Fruit fly (Drosophila melanogaster): ENCODE measurements around the gene GluRIB.

The GluRIB gene

DNA sequence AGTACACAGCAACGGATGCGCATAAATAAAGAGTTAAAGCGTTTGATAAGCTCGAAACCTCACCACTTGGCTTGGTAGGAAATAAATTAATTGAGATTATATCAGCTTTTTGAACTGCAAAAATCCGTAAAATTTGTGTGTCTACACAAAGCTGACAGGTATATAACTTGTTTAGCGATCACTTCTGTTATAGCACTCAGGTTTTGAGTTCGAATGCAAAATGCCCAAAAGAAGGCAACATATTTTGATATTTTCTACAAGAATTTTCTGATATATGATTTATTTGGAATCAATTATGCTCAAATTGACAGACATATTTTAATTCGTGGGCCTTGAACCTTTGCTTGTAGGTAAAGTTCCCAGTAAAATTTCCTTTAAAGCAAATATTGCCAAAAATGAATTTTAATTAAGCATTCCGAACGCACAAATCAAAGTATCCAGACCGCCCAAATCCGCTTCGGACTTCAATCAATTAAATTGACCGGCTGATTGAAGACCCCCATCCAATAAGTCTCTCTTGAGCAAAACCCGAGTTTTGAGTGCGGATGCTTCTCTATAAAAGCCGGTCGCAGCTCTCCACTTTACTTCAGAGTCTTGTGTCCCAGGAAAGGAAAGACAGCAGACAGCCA is 40.4 kb upstream of the GluRIB start, which contains the start of gene CG4476 (continued):
- TF ChIP-seq schlank (tag; optimal IDR thresholded peaks at IDR 0.05): no peak
- 0 out of 2 replicates have a peak, but pooled peaks have one; percentile 13 for TF ChIP-seq Bgb (GFP tag; IDR thresholded peaks at IDR 0.05; ENCODE audit: partially characterized antibody)
- TF ChIP-seq Sox100B (GFP tag; optimal IDR thresholded peaks at IDR 0.05): no peak
- no peak for TF ChIP-seq psq (GFP tag; optimal IDR thresholded peaks at IDR 0.05)
- no peak for TF ChIP-seq emc (GFP tag; optimal IDR thresholded peaks at IDR 0.05)
- 0 out of 4 replicates have a peak, but pooled peaks have one; percentile 13 for TF ChIP-seq chinmo (GFP tag; IDR thresholded peaks at IDR 0.05; ENCODE audit: partially characterized antibody)
- no peak for TF ChIP-seq CG10147 (GFP tag; optimal IDR thresholded peaks at IDR 0.05)
- no peak for TF ChIP-seq B-H1 (GFP tag; IDR thresholded peaks at IDR 0.05)
- no peak for TF ChIP-seq abd-A (tag; optimal IDR thresholded peaks at IDR 0.05)
- no peak for TF ChIP-seq CG7987 (GFP tag; optimal IDR thresholded peaks at IDR 0.05)
- TF ChIP-seq CoRest (tag; optimal IDR thresholded peaks at IDR 0.05): peak; percentile 7
- no peak for TF ChIP-seq H15 (GFP tag; IDR thresholded peaks at IDR 0.05)
- no peak for TF ChIP-seq CG33213 (GFP tag; optimal IDR thresholded peaks at IDR 0.05)
- TF ChIP-seq Ets97D (GFP tag; optimal IDR thresholded peaks at IDR 0.05): peak; percentile 15
- peak; percentile 26; the same call in 1 of the 2 replicates for TF ChIP-seq E2f2 (GFP tag; IDR thresholded peaks at IDR 0.05)
- TF ChIP-seq da (GFP tag; optimal IDR thresholded peaks at IDR 0.05): no peak
- no peak for TF ChIP-seq CG2875 (GFP tag; optimal IDR thresholded peaks at IDR 0.05)
- no peak for TF ChIP-seq CG30020 (tag; optimal IDR thresholded peaks at IDR 0.05)
- TF ChIP-seq jigr1 (GFP tag; IDR thresholded peaks at IDR 0.05): no peak
- no peak for TF ChIP-seq CG14014 (GFP tag; IDR thresholded peaks at IDR 0.05)
- no peak for TF ChIP-seq HLH4C (GFP tag; IDR thresholded peaks at IDR 0.05; ENCODE audit: partially characterized antibody)
- no peak for TF ChIP-seq CG8089 (GFP tag; optimal IDR thresholded peaks at IDR 0.05)
- TF ChIP-seq crol (GFP tag; IDR thresholded peaks at IDR 0.05): no peak
- TF ChIP-seq CG6765 (GFP tag; optimal IDR thresholded peaks at IDR 0.05): no peak
- TF ChIP-seq hbn (GFP tag; IDR thresholded peaks at IDR 0.05; ENCODE audit: partially characterized antibody): no peak
- TF ChIP-seq CG6689 (GFP tag; IDR thresholded peaks at IDR 0.05): no peak
- TF ChIP-seq chm (GFP tag; IDR thresholded peaks at IDR 0.05): no peak
- TF ChIP-seq CG18011 (GFP tag; optimal IDR thresholded peaks at IDR 0.05): peak; percentile 99
- no peak for TF ChIP-seq dimm (GFP tag; IDR thresholded peaks at IDR 0.05)
- no peak for TF ChIP-seq CG4404 (GFP tag; IDR thresholded peaks at IDR 0.05)
- no peak for TF ChIP-seq fd3F (GFP tag; optimal IDR thresholded peaks at IDR 0.05)
- TF ChIP-seq CG13287 (GFP tag; IDR thresholded peaks at IDR 0.05; ENCODE audit: partially characterized antibody): peak; percentile 38; the same call in 1 of the 2 replicates
- TF ChIP-seq Ets65A (GFP tag): peak; percentile 89
- TF ChIP-seq CG14965 (GFP tag; optimal IDR thresholded peaks at IDR 0.05; ENCODE audit: borderline replicate concordance): no peak
- TF ChIP-seq Lhr (GFP tag; optimal IDR thresholded peaks at IDR 0.05): peak; percentile 15
- TF ChIP-seq CG1647 (GFP tag; optimal IDR thresholded peaks at IDR 0.05): no peak
- no peak for TF ChIP-seq dan (GFP tag; IDR thresholded peaks at IDR 0.05)
- no peak for TF ChIP-seq CG31441 (GFP tag; IDR thresholded peaks at IDR 0.05)

DNA sequence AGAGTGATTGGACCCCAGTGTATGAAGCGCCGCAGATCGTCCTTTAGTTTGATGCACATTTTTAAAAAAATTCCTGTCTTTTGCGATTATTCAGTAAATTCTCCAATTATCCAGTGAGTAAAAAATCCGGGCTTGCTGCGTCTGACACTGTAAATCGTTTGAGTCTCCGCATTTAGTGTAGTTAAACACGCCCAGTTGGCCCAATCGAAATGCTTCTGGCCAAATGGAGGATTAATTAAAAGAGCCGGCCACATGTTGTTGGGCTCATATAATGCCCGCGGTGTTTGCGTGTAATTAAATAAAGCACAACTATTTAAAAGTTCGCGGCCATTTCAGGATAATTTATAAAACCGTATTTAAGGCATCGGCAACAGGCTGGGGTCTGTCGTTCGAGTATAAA is 15.2 kb upstream of the GluRIB start, which contains the start of gene CG4483:
TSS of gene CG4483 (minus strand) at position 101 of the 400 bp plus-strand sequence.
- no peak for TF ChIP-seq z (GFP tag; IDR thresholded peaks at IDR 0.05)
- TF ChIP-seq CG1603 (tag; optimal IDR thresholded peaks at IDR 0.05): no peak
- TF ChIP-seq salm (tag; optimal IDR thresholded peaks at IDR 0.05): no peak
- TF ChIP-seq CG3838 (GFP tag; optimal IDR thresholded peaks at IDR 0.05): no peak
- TF ChIP-seq HmgZ (tag; optimal IDR thresholded peaks at IDR 0.05): no peak
- TF ChIP-seq CG11723 (GFP tag; optimal IDR thresholded peaks at IDR 0.05): no peak
- no peak for TF ChIP-seq CG3847 (GFP tag; IDR thresholded peaks at IDR 0.05)
- no peak for TF ChIP-seq zfh2 (GFP tag; optimal IDR thresholded peaks at IDR 0.05)
- no peak for TF ChIP-seq Optix (GFP tag; IDR thresholded peaks at IDR 0.05)
- TF ChIP-seq Hr39 (optimal IDR thresholded peaks at IDR 0.05): no peak
- TF ChIP-seq BtbVII (GFP tag; optimal IDR thresholded peaks at IDR 0.05): no peak
- no peak for TF ChIP-seq ara (GFP tag; IDR thresholded peaks at IDR 0.05)
- no peak for TF ChIP-seq grn (GFP tag; optimal IDR thresholded peaks at IDR 0.05)
- TF ChIP-seq CG16863 (GFP tag; optimal IDR thresholded peaks at IDR 0.05): no peak
- no peak for TF ChIP-seq amos (GFP tag; IDR thresholded peaks at IDR 0.05; ENCODE audit: partially characterized antibody)

Data from whole organism, embryonic.